Fruit fly (Drosophila melanogaster): ENCODE results near the gene Jhbp2.

Gene Jhbp2

DNA sequence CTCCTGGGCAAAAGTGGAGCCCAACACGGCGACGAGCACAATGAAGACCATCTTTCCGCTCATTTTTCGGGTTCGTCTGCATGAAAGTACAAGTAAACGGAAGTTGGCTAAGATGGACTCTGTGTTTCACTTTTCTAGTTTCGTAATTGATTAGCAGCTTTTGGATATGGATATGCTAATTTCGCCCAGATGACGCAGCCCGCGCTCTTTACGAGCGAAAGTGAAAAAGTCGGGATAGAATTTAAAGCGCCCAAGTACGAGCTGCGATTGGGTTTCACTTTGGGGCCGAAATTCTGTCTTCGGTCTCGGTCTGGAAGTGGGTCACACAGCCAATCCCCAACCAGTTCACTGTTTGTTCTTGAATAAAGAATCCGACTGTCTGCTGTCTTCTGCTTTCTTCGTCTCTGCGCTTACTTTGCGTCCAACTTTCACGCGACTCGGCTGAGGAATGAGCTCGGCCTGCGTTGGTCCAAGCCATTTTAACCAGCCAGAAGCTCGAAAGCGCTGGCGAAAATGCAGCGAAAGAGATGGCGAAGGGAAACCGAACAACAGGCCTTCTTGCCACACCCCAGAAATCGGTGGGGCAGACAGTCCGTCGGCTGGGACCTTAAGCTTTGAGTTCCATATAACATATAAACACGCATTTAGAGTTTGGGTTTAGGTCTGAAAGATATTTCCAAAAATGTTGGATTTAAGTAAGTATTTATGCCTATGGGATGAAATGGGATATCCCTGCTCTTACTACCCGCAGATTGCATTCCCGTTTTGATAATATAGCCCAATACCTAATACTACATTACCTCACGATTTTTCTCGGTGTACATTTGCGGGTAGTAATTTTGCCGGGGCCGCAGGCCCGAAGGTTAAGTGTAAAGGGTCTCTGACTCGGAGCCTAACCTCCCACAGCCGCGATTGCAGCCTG lies at the start of gene Jhbp2:
TSS of gene Jhbp2 (minus strand) at position 454 of the 922 bp plus-strand sequence.
- TF ChIP-seq Sin3A (optimal IDR thresholded peaks at IDR 0.05) (no peak), insv (optimal IDR thresholded peaks at IDR 0.05) (no peak), psq (optimal IDR thresholded peaks at IDR 0.05) (no peak)

DNA sequence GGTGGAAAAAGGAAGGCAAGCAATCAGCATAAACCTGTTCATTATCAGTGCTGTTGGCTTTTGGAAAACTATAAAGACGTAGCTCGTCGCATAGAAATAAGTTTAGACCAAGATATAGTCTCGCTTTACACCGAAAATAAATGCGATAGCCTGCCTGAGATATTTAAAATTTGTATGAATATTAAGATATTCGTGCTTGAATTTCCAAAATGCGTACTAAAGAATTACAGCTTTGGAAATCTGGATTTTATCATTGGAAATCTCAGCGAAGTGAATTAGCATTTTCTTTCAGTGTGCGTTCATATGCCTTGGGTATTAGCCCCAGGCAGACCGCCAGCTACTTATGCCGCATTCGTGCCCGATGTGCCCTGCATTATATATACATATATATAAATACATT lies 49.0 kb upstream of the Jhbp2 start:
- TF ChIP-seq Sin3A (optimal IDR thresholded peaks at IDR 0.05), result no peak
- TF ChIP-seq Myc (optimal IDR thresholded peaks at IDR 0.05), result no peak
- TF ChIP-seq psq (optimal IDR thresholded peaks at IDR 0.05), result no peak
- no peak for TF ChIP-seq h (optimal IDR thresholded peaks at IDR 0.05)
- no peak for TF ChIP-seq ttk (optimal IDR thresholded peaks at IDR 0.05)
- no peak for TF ChIP-seq insv (optimal IDR thresholded peaks at IDR 0.05)

DNA sequence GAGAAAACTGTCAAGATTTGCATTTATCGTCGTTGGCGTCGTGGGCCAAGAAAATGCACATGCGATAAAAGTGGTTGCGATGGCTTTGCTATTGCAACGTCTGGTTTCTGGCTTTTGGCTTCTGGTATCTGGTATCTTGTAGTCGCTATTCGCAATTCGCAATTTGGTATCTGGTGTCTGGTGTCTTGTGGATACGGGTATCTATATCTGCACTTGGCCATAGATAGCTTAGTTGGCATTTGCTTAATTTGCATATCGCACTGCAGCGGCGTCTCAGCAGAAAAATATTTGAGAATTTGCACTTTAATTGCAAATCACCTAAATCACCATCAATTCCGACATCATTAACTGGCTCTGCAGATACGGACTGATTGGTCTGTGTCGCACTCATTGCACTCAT lies 39.5 kb upstream of the Jhbp2 start:
- no peak for TF ChIP-seq Sin3A (optimal IDR thresholded peaks at IDR 0.05)
- TF ChIP-seq ttk (optimal IDR thresholded peaks at IDR 0.05), result no peak
- TF ChIP-seq h (optimal IDR thresholded peaks at IDR 0.05), result no peak
- TF ChIP-seq insv (optimal IDR thresholded peaks at IDR 0.05), result no peak
- TF ChIP-seq Myc (optimal IDR thresholded peaks at IDR 0.05), result no peak
- no peak for TF ChIP-seq psq (optimal IDR thresholded peaks at IDR 0.05)

DNA sequence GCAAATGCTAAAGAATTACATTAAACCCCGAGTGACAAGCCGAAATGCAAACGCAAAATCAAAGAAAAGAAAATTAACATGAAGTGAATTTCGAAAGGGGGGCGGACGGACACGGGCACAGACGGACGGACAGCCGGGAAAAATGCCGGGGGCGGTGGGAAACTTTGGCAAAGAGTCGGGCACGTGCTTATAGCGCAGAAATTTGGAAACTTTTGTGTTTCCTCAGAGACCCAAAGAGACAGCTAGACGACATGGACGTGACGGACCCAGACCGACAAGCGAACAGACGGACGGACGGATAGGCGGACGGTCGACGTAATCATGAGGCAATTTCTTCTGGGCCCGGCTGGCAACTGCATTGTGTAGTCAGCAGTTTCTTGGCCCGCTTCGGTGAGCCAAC lies 37.6 kb upstream of the Jhbp2 start:
- no peak for TF ChIP-seq ttk (optimal IDR thresholded peaks at IDR 0.05)

DNA sequence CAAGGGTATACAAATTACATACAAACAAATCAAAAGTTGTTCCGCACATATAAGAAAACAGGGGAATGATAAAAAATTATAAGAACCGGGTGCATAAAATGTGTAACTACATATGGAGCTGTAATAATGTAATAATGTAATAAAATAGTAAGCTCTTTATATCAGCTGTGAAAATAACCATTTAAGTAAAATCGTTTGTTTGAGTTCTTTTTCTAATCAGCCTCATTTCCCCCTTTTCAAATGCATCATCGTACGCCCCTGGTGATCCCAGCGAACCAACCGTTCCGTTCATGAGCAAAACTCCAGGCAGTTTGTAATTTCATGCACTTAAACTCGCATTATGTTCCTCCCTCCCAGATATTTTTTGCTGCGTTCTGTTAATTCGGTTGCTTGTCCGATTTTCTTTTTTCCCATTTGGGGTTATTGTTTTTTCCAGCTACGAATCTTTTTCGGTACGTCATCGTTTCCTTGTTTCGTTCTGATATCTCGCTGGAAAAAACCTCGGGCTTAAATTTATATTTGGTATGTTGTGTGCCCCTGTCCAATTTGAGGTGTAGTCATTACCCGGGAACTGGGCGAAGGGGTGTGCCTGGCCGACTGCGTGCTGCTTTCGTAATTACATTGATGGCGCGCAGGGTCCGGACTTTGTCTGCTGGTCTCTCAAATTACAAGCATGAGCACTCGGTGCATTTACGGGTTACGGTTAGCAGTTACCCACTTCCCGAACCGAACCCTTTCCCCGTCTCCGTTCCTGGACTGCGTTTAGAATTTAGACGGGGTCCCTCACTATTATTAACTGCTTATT lies 36.5 kb upstream of the Jhbp2 start:
- TF ChIP-seq insv (optimal IDR thresholded peaks at IDR 0.05), result no peak
- TF ChIP-seq Myc (optimal IDR thresholded peaks at IDR 0.05), result no peak
- TF ChIP-seq Sin3A (optimal IDR thresholded peaks at IDR 0.05), result no peak
- no peak for TF ChIP-seq psq (optimal IDR thresholded peaks at IDR 0.05)
- no peak for TF ChIP-seq h (optimal IDR thresholded peaks at IDR 0.05)
- no peak for TF ChIP-seq ttk (optimal IDR thresholded peaks at IDR 0.05)

DNA sequence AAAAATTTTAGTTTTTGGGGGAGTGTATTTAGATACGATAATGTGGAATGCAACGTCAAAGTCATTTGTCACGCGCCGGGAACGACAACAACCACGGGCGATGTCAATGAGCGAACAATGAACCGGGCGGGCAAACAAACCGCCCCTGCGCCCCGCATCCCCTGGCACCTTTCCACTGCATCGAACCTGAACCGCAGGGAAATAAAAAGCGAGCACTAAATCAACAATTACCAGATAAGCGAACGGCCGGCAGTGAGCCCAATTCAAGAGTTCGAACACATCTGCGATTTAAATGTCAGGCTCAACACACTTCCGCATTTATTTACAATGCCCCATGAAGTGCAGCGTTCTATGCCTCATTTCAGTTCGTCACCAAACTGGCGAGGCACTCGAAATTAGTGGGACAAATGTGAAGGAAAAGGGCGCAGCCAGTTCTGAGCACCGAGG lies 35.4 kb upstream of the Jhbp2 start:
- TF ChIP-seq h (optimal IDR thresholded peaks at IDR 0.05) (no peak), Sin3A (optimal IDR thresholded peaks at IDR 0.05) (no peak), psq (optimal IDR thresholded peaks at IDR 0.05) (no peak), ttk (optimal IDR thresholded peaks at IDR 0.05) (no peak)

DNA sequence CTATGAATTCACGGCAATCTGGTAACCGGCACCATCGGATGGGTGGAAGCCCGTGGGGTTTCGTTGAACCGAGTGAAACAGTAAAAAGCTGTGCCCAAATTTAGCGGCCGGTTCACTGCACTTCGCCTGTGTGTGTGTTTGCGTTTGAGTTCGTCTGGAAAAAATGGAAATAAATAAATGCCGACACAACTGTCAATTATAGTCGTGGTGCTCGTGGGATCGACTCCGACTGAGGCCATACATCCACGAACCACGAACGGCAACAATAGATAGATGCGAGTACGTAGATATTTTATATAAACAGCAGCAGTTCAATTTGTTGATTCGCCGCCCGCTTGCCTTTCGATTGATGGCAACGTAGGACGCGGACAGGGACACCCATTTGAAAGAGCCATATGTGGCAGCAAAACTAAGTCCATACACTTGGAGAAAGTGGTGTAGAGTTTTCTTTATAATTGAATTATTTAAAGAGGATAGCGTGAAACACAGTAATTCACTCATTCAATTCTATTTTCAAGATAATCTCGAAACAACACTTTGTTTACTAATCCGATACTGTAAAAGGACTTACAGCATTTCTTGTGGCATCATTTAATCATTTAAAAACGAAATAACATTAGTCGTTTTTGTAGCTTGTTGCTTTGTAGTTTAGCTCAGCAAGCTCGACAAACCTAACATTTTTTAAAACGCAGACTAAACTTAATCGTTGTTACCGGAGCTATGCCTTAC lies 34.6 kb upstream of the Jhbp2 start:
- no peak for TF ChIP-seq psq (optimal IDR thresholded peaks at IDR 0.05)
- TF ChIP-seq h (optimal IDR thresholded peaks at IDR 0.05), result no peak
- TF ChIP-seq Myc (optimal IDR thresholded peaks at IDR 0.05), result no peak
- no peak for TF ChIP-seq insv (optimal IDR thresholded peaks at IDR 0.05)
- TF ChIP-seq ttk (optimal IDR thresholded peaks at IDR 0.05), result no peak
- TF ChIP-seq Sin3A (optimal IDR thresholded peaks at IDR 0.05), result no peak

DNA sequence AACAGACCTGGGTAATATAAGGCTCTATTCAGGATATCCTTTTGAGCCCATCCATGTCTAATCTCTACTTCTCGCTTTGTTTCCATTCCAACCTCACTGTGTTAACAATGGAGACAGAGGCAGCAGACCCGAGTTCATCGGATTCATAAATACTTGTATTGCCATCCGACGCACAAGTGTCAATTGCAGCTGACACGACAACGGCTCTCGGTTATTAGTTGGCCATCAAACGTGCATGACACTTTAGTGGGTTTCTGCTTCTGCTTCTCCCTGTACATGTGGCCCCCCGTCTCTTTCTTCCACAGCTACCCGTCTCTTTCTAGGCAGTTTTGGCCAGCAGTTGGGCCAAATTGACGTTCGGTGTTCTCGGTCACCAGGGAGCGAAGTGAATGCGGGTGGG lies 33.5 kb upstream of the Jhbp2 start:
- no peak for TF ChIP-seq Sin3A (optimal IDR thresholded peaks at IDR 0.05)
- TF ChIP-seq psq (optimal IDR thresholded peaks at IDR 0.05), result no peak
- no peak for TF ChIP-seq ttk (optimal IDR thresholded peaks at IDR 0.05)
- TF ChIP-seq insv (optimal IDR thresholded peaks at IDR 0.05), result no peak
- TF ChIP-seq Myc (optimal IDR thresholded peaks at IDR 0.05), result no peak

DNA sequence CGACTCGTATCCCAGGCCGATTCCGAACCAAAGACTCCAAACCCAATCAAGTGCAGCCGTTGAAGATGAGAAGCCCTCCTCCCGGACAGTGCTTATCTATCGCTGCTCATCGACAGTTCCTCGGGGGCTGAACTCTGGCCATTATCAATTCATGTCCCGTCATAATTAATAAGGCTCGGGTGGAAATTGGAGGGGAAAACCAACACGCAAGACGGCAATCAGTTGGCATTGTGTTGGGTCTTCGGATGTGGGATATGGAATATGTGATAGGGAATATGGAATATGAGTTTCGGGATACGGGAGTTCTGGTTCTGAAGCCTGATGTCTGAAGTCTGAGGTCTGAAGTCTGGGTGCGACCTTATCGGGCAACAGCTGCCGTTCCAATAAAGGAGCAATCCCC lies 32.2 kb upstream of the Jhbp2 start:
- TF ChIP-seq h (optimal IDR thresholded peaks at IDR 0.05) (no peak), Myc (optimal IDR thresholded peaks at IDR 0.05) (no peak), psq (optimal IDR thresholded peaks at IDR 0.05) (no peak)

DNA sequence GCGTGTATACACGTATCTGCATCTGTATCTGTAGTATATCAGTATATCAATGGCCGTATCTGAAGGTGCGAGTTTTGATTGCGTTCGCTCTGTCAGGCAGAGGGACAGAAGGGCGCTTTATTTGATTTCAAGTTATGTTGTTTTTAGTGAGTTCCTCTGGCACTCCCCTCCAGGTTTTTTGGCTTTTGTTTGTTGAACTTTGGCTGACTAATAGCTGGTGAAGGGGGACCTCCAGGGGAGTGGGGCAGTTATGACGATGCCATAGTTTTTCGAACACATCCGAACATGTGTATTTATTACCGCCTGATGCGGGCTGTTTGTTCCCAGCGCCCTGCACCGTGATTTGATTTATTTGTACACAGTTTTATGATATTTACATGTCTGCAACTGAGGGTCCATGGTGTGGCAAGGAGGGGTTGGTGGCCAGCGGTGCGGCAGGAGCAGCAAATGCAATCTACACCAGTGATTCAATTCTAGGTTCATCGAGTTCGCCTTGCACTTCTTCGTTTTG lies 31.1 kb upstream of the Jhbp2 start:
- TF ChIP-seq h (optimal IDR thresholded peaks at IDR 0.05) (no peak), psq (optimal IDR thresholded peaks at IDR 0.05) (no peak), Myc (optimal IDR thresholded peaks at IDR 0.05) (no peak), ttk (optimal IDR thresholded peaks at IDR 0.05) (no peak), insv (optimal IDR thresholded peaks at IDR 0.05) (no peak), Sin3A (optimal IDR thresholded peaks at IDR 0.05) (no peak)

DNA sequence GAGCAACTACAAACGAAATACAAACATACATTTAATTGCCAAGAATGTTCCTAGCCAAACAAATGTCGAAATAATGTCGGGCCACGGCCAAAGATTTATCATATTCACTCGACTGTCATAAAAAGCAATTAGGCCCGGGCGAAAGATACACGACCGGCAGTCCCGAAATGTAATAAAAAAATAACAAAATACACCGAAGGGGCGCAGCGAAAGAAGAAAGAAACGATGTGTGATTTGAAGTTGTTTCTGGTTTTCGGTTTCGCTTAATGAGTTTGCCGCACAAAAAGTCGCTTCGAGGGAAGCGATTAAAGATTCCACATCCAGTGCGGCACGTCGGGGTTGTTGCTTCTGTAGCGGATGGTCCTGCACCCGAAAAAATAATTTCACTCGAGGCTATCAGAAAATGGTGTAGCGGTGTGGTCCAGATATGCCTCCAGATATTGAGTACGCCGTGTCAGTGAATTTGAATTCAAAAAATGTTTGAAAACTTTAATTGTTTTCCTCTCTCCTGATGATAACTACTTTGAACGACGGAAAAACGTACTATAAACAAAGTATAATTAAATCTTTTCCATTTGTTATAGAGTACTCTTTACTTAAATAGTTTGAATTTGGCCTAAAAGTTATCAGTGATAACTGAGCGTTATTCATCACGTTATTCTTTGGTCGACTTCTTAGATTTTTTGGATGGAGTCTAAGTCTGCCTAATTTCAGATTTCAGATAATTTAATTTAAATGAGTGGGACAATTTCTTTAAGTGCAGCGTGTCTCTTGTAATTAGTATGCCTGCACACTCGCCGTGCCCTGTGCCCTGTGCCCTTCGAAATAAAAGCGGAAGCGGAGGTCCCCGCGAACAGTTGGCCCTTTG lies 28.2 kb upstream of the Jhbp2 start:
- TF ChIP-seq Myc (optimal IDR thresholded peaks at IDR 0.05), result no peak
- TF ChIP-seq psq (optimal IDR thresholded peaks at IDR 0.05), result no peak
- TF ChIP-seq Sin3A (optimal IDR thresholded peaks at IDR 0.05), result no peak
- TF ChIP-seq h (optimal IDR thresholded peaks at IDR 0.05), result no peak
- TF ChIP-seq insv (optimal IDR thresholded peaks at IDR 0.05), result no peak
- no peak for TF ChIP-seq ttk (optimal IDR thresholded peaks at IDR 0.05)
